Worm (Caenorhabditis elegans): ENCODE measurements around the gene fbxb-97.

DNA sequence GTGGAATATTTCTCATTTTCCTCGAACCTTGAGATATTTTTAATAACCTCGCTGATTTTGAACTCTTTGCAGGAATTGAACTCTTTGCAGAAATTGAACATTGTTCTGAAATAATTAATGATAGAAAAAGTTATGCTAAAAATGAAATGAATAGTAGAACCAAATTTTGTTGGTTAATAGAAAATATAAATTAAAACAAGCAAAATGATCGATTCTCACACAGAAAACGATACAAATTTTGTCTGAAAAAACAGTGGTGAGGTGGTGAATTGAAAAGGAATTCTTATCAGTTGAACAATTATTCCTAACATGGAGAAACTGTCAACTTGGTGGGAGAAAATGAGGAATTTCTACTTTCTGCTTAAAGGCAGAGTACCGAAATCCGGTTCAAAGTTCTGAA, 36.7 kb upstream of the fbxb-97 start, which contains the start of gene math-6:
- no peak for TF ChIP-seq blmp-1 (tag; optimal IDR thresholded peaks at IDR 0.05)
- no peak for TF ChIP-seq elt-1 (tag; optimal IDR thresholded peaks at IDR 0.05; ENCODE audit: borderline replicate concordance, insufficient read depth)
- no peak for TF ChIP-seq unc-39 (tag; optimal IDR thresholded peaks at IDR 0.05)
- no peak for TF ChIP-seq ceh-43 (GFP tag; optimal IDR thresholded peaks at IDR 0.05)
- TF ChIP-seq snpc-4 (tag; optimal IDR thresholded peaks at IDR 0.05) = no peak
- TF ChIP-seq nhr-28 (tag; optimal IDR thresholded peaks at IDR 0.05) = no peak
- no peak for TF ChIP-seq ceh-83 (GFP tag; optimal IDR thresholded peaks at IDR 0.05)
